Fruit fly (Drosophila melanogaster) whole organism, embryonic: ENCODE data around the gene Lsm12a.

Experiments
- Bdp1 ChIP-seq: fragments of 200-800 bp; sonication (Bioruptor generic); optimal IDR thresholded peaks from 3 replicates; lab custom pipeline; 2016; ENCODE audit warnings: missing biosample characterization, missing genetic modification characterization
- CG13775 ChIP-seq: fragments of 200-800 bp; sonication (Bioruptor generic); optimal IDR thresholded peaks from 3 replicates; lab custom pipeline; 2017; ENCODE audit warnings: missing biosample characterization, mild to moderate bottlenecking, missing genetic modification characterization
- CG15479 ChIP-seq: fragments of 200-800 bp; sonication (Bioruptor generic); optimal IDR thresholded peaks from 3 replicates; lab custom pipeline; 2019; ENCODE audit warnings: missing biosample characterization, mild to moderate bottlenecking, missing genetic modification characterization, moderate library complexity
- CG16813 ChIP-seq: fragments of 200-800 bp; sonication (Bioruptor generic); IDR thresholded peaks from 3 replicates; pipeline ENCODE4 v1.3.6; 2022; ENCODE audit warnings: missing biosample characterization, missing genetic modification characterization; ENCODE audit not compliant: partially characterized antibody
- CG2116 ChIP-seq: fragments of 200-800 bp; sonication (Bioruptor generic); optimal IDR thresholded peaks from 3 replicates; lab custom pipeline; 2018; ENCODE audit warnings: missing biosample characterization, mild to moderate bottlenecking, missing genetic modification characterization
- CG3163 ChIP-seq: fragments of 200-800 bp; sonication (Bioruptor generic); optimal IDR thresholded peaks from 3 replicates; lab custom pipeline; 2016; ENCODE audit warnings: missing biosample characterization, missing genetic modification characterization
- CG32767 ChIP-seq: fragments of 200-800 bp; sonication (Bioruptor generic); IDR thresholded peaks from 2 replicates; pipeline ENCODE4 v1.3.6; 2022; ENCODE audit warnings: missing biosample characterization, missing genetic modification characterization
- CG3995 ChIP-seq: fragments of 200-800 bp; sonication (Bioruptor generic); optimal IDR thresholded peaks from 3 replicates; lab custom pipeline; 2016; ENCODE audit warnings: missing biosample characterization, missing genetic modification characterization
- CG42726 ChIP-seq: fragments of 200-800 bp; sonication (Bioruptor generic); IDR thresholded peaks from 2 replicates; pipeline ENCODE4 v1.3.6; 2022; ENCODE audit warnings: missing biosample characterization, missing genetic modification characterization; ENCODE audit not compliant: partially characterized antibody
- CG4730 ChIP-seq: fragments of 200-800 bp; sonication (Bioruptor generic); IDR thresholded peaks from 2 replicates; pipeline ENCODE4 v1.3.6; 2022; ENCODE audit warnings: missing biosample characterization, missing genetic modification characterization
- CG5180 ChIP-seq: fragments of 200-800 bp; sonication (Bioruptor generic); optimal IDR thresholded peaks from 3 replicates; lab custom pipeline; 2017; ENCODE audit warnings: missing biosample characterization, missing genetic modification characterization, mild to moderate bottlenecking, moderate library complexity, missing genetic modification reagents
- CG6813 ChIP-seq: fragments of 200-800 bp; sonication (Bioruptor generic); optimal IDR thresholded peaks from 2 replicates; lab custom pipeline; 2017; ENCODE audit warnings: missing biosample characterization, missing genetic modification characterization, mild to moderate bottlenecking, moderate library complexity, missing genetic modification reagents
- CG7786 ChIP-seq: fragments of 200-800 bp; sonication (Bioruptor generic); optimal IDR thresholded peaks from 2 replicates; lab custom pipeline; 2016; ENCODE audit warnings: missing biosample characterization, missing genetic modification characterization
- CG8281 ChIP-seq: fragments of 200-800 bp; sonication (Bioruptor generic); optimal IDR thresholded peaks from 2 replicates; lab custom pipeline; 2018; ENCODE audit warnings: missing biosample characterization, mild to moderate bottlenecking, missing genetic modification characterization, moderate library complexity
- CkIIα-i1 ChIP-seq: fragments of 200-800 bp; sonication (Bioruptor generic); IDR thresholded peaks from 2 replicates; pipeline ENCODE4 v1.3.6; 2022; ENCODE audit warnings: missing biosample characterization, missing genetic modification characterization
- D19A ChIP-seq: fragments of 200-800 bp; optimal IDR thresholded peaks from 3 replicates; lab custom pipeline; 2019; ENCODE audit warnings: missing biosample characterization, mild to moderate bottlenecking, missing genetic modification characterization, moderate library complexity
- Dbx ChIP-seq: fragments of 200-800 bp; sonication (Bioruptor generic); IDR thresholded peaks from 3 replicates; pipeline ENCODE4 v1.3.6; 2022; ENCODE audit warnings: missing biosample characterization, missing genetic modification characterization
- Deaf1 ChIP-seq: fragments of 200-800 bp; optimal IDR thresholded peaks from 3 replicates; lab custom pipeline; 2019; ENCODE audit warnings: missing biosample characterization, mild to moderate bottlenecking, missing genetic modification characterization, moderate library complexity
- Dip2 ChIP-seq: fragments of 200-800 bp; sonication (Bioruptor generic); IDR thresholded peaks from 2 replicates; pipeline ENCODE4 v1.3.6; 2022; ENCODE audit warnings: missing biosample characterization, missing genetic modification characterization
- Dp ChIP-seq: fragments of 200-800 bp; sonication (Bioruptor generic); optimal IDR thresholded peaks from 2 replicates; lab custom pipeline; 2018; ENCODE audit warnings: missing biosample characterization, mild to moderate bottlenecking, missing genetic modification characterization, moderate library complexity
- Drgx ChIP-seq: fragments of 200-800 bp; sonication (Bioruptor generic); IDR thresholded peaks from 2 replicates; pipeline ENCODE4 v1.3.6; 2022; ENCODE audit warnings: missing biosample characterization, missing genetic modification characterization
- ERR ChIP-seq: fragments of 200-800 bp; sonication (Bioruptor generic); optimal IDR thresholded peaks from 2 replicates; lab custom pipeline; 2016; ENCODE audit warnings: missing biosample characterization, missing genetic modification characterization
- HLHmδ ChIP-seq: fragments of 200-800 bp; sonication (Bioruptor generic); optimal IDR thresholded peaks from 2 replicates; lab custom pipeline; 2018; ENCODE audit warnings: missing biosample characterization, mild to moderate bottlenecking, missing genetic modification characterization, moderate library complexity
- Hr3 ChIP-seq: fragments of 200-800 bp; sonication (Bioruptor generic); optimal IDR thresholded peaks from 3 replicates; lab custom pipeline; 2016; ENCODE audit warnings: missing biosample characterization, missing genetic modification characterization
- Kr ChIP-seq: fragments of 200-800 bp; sonication (Bioruptor generic); optimal IDR thresholded peaks from 2 replicates; lab custom pipeline; 2017; ENCODE audit warnings: missing biosample characterization, mild to moderate bottlenecking, missing genetic modification characterization
- Side ChIP-seq: fragments of 200-800 bp; sonication (Bioruptor generic); optimal IDR thresholded peaks from 2 replicates; lab custom pipeline; 2016; ENCODE audit warnings: missing biosample characterization, missing genetic modification characterization
- Sry-β ChIP-seq: fragments of 200-800 bp; sonication (Bioruptor generic); optimal IDR thresholded peaks from 2 replicates; lab custom pipeline; 2018; ENCODE audit warnings: missing biosample characterization, mild to moderate bottlenecking, missing genetic modification characterization, moderate library complexity
- Taf1 ChIP-seq: fragments of 200-800 bp; sonication (Bioruptor generic); IDR thresholded peaks from 2 replicates; pipeline ENCODE4 v1.3.6; 2022; ENCODE audit warnings: missing biosample characterization, missing genetic modification characterization
- Usf ChIP-seq: fragments of 200-800 bp; sonication (Bioruptor generic); optimal IDR thresholded peaks from 2 replicates; lab custom pipeline; 2017; ENCODE audit warnings: missing genotype, missing biosample characterization, missing genetic modification characterization
- Xrp1 ChIP-seq: fragments of 200-800 bp; sonication (Bioruptor generic); IDR thresholded peaks from 2 replicates; pipeline ENCODE4 v1.3.6; 2022; ENCODE audit warnings: missing biosample characterization, missing genetic modification characterization
- bbx ChIP-seq: fragments of 200-800 bp; sonication (Bioruptor generic); IDR thresholded peaks from 2 replicates; pipeline ENCODE4 v1.3.6; 2022; ENCODE audit warnings: missing biosample characterization, missing genetic modification characterization; ENCODE audit not compliant: partially characterized antibody
- cad ChIP-seq: fragments of >200 bp; optimal IDR thresholded peaks from 2 replicates; lab custom pipeline; 2017; ENCODE audit warnings: missing biosample characterization, missing genetic modification characterization
- eyg ChIP-seq: fragments of 200-800 bp; sonication (Bioruptor generic); optimal IDR thresholded peaks from 3 replicates; lab custom pipeline; 2016; ENCODE audit warnings: missing biosample characterization, missing genetic modification characterization
- fd64A ChIP-seq: fragments of 200-800 bp; sonication (Bioruptor generic); optimal IDR thresholded peaks from 3 replicates; lab custom pipeline; 2018; ENCODE audit warnings: missing biosample characterization, mild to moderate bottlenecking, missing genetic modification characterization
- gce ChIP-seq: fragments of 200-800 bp; sonication (Bioruptor generic); IDR thresholded peaks from 3 replicates; pipeline ENCODE4 v1.3.6; 2022; ENCODE audit warnings: missing biosample characterization, missing genetic modification characterization
- gro ChIP-seq: fragments of 200-800 bp; sonication (Bioruptor generic); optimal IDR thresholded peaks from 2 replicates; lab custom pipeline; 2016; ENCODE audit warnings: missing biosample characterization, missing genetic modification characterization
- gsb ChIP-seq: fragments of 200-800 bp; sonication (Bioruptor generic); IDR thresholded peaks from 2 replicates; pipeline ENCODE4 v1.3.6; 2022; ENCODE audit warnings: missing biosample characterization, missing genetic modification characterization
- jumu ChIP-seq: fragments of 200-800 bp; sonication (Bioruptor generic); optimal IDR thresholded peaks from 3 replicates; lab custom pipeline; 2016; ENCODE audit warnings: missing biosample characterization, missing genetic modification characterization
- kah ChIP-seq: fragments of 200-800 bp; sonication (Bioruptor generic); optimal IDR thresholded peaks from 2 replicates; lab custom pipeline; 2018; ENCODE audit warnings: missing biosample characterization, mild to moderate bottlenecking, missing genetic modification characterization
- kay ChIP-seq: fragments of 200-800 bp; sonication (Bioruptor generic); optimal IDR thresholded peaks from 2 replicates; lab custom pipeline; 2016; ENCODE audit warnings: missing biosample characterization, missing genetic modification characterization
- lov ChIP-seq, 2 experiments: fragments of 200-800 bp in 1 of 2; fragments of >200 bp in 1 of 2; sonication (Bioruptor generic) in 1 of 2; IDR thresholded peaks in 1 of 2; optimal IDR thresholded peaks in 1 of 2; 2 replicates in 1 of 2; 3 replicates in 1 of 2; pipeline versions ENCODE4 v1.3.6 to Lab custom; 2017 to 2022; ENCODE audit warnings: missing biosample characterization in 1 of 2, missing genetic modification characterization in 1 of 2
- luna ChIP-seq: fragments of 200-800 bp; sonication (Bioruptor generic); optimal IDR thresholded peaks from 2 replicates; lab custom pipeline; 2016; ENCODE audit warnings: missing biosample characterization, missing genetic modification characterization
- mld ChIP-seq: fragments of 200-800 bp; sonication (Bioruptor generic); IDR thresholded peaks from 3 replicates; pipeline ENCODE4 v1.3.6; 2022; ENCODE audit warnings: missing biosample characterization, missing genetic modification characterization; ENCODE audit not compliant: partially characterized antibody
- otp ChIP-seq: fragments of 200-800 bp; sonication (Bioruptor generic); IDR thresholded peaks from 3 replicates; pipeline ENCODE4, ENCODE4 v1.3.6; 2022; ENCODE audit warnings: missing biosample characterization, missing genetic modification characterization
- sna ChIP-seq: fragments of 200-800 bp; sonication (Bioruptor generic); IDR thresholded peaks from 2 replicates; pipeline ENCODE4 v1.3.6; 2022; ENCODE audit warnings: missing biosample characterization, missing genetic modification characterization; ENCODE audit not compliant: partially characterized antibody
- ssp ChIP-seq: fragments of 200-800 bp; sonication (Bioruptor generic); IDR thresholded peaks from 2 replicates; pipeline ENCODE4 v1.3.6; 2022; ENCODE audit warnings: missing biosample characterization, missing genetic modification characterization
- wor ChIP-seq: fragments of 200-800 bp; sonication (Bioruptor generic); IDR thresholded peaks from 2 replicates; pipeline ENCODE4 v1.3.6; 2022; ENCODE audit warnings: missing biosample characterization, missing genetic modification characterization
- z ChIP-seq: fragments of 200-800 bp; sonication (Bioruptor generic); IDR thresholded peaks from 3 replicates; pipeline ENCODE4 v1.3.6; 2022; ENCODE audit warnings: missing biosample characterization, missing genetic modification characterization
- zfh2 ChIP-seq: fragments of 200-800 bp; sonication (Bioruptor generic); optimal IDR thresholded peaks from 2 replicates; lab custom pipeline; 2016; ENCODE audit warnings: missing biosample characterization, missing genetic modification characterization

The Lsm12a gene

DNA sequence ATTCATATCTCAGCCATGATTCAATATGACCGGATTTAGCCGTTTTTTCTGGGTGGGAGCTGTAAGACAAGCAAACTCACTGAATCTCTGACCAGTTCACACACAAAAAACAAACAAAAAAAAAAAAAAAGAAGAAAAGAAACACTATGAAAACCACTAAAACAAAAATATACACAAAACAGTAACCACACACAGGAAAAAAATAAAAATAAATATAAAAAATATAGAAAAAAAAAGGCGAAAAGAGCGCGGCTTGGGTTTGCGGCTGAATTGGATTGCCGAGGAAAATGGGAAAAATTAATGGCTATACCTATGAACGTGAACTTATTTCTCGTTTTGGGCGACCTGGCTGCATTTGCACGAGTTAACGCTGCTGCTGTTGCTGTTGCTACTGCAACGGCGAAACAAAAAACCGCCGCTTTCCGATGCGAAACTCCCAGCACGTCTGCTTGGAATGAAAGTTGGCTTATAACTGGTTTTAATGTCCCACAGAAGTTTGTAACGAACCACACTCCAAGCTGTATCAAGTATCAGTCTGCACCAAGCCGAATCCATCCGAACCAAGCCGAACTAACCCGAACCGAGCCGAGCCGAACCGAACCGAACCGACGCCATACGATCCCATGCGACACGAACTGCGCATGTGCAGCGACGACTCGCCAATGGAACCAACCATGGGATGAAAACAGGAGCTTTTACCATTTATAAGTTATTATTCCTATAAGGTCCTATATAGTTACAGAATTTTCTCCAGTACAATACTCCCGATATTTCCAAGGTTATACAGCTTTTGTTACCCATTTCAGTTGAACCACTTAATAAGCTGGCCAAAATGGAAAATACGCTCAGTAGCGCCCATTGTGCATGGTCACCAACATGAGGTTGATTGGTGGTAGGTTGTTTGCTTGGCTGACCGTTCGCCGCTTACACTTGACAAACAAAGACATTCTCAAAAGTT, 14.7 kb upstream of the Lsm12a start, which contains the start of gene fw (continued):
- TF ChIP-seq CG42726 (GFP tag; lab: Robert Waterston, UW) (no peak), gsb (GFP tag; lab: Robert Waterston, UW) (no peak), CG3163 (GFP tag; lab: Kevin White, UChicago) (peak; percentile 5), Taf1 (GFP tag; lab: Robert Waterston, UW) (no peak), wor (GFP tag; lab: Robert Waterston, UW) (0 out of 2 replicates have a peak, but pooled peaks have one; percentile 18), CG4730 (no peak), sna (GFP tag; lab: Robert Waterston, UW) (no peak), jumu (GFP tag; lab: Kevin White, UChicago) (no peak), gce (GFP tag; lab: Robert Waterston, UW) (no peak), CG16813 (GFP tag; lab: Robert Waterston, UW) (no peak), CkIIα-i1 (GFP tag; lab: Robert Waterston, UW) (no peak), D19A (tag; lab: Kevin White, UChicago) (peak; percentile 2), Xrp1 (GFP tag; lab: Robert Waterston, UW) (peak; percentile 56; the same call in 1 of the 2 replicates), HLHmδ (GFP tag; lab: Kevin White, UChicago) (no peak), CG7786 (GFP tag; lab: Kevin White, UChicago) (peak; percentile 16), Deaf1 (tag; lab: Kevin White, UChicago) (peak; percentile 99), Usf (GFP tag; lab: Kevin White, UChicago) (no peak), Sry-β (GFP tag; lab: Kevin White, UChicago) (no peak), luna (GFP tag; lab: Kevin White, UChicago) (no peak), lov (optimal IDR thresholded peaks at IDR 0.05; lab: Kevin White, UChicago) (no peak), lov (GFP tag; IDR thresholded peaks at IDR 0.05; lab: Robert Waterston, UW) (no peak), kah (GFP tag; lab: Kevin White, UChicago) (no peak), Drgx (GFP tag; lab: Robert Waterston, UW) (peak; percentile 83), CG5180 (GFP tag; lab: Kevin White, UChicago) (peak; percentile 73), CG6813 (no peak), z (GFP tag; lab: Robert Waterston, UW) (no peak), fd64A (GFP tag; lab: Kevin White, UChicago) (no peak), ERR (GFP tag; lab: Kevin White, UChicago) (no peak), Bdp1 (GFP tag; lab: Kevin White, UChicago) (no peak), cad (GFP tag; lab: Kevin White, UChicago) (no peak), Hr3 (GFP tag; lab: Kevin White, UChicago) (peak; percentile 7), Dip2 (no peak), CG13775 (GFP tag; lab: Kevin White, UChicago) (no peak), CG2116 (GFP tag; lab: Kevin White, UChicago) (no peak), CG3995 (GFP tag; lab: Kevin White, UChicago) (no peak), eyg (GFP tag; lab: Kevin White, UChicago) (no peak), kay (no peak), Side (GFP tag; lab: Kevin White, UChicago) (no peak), CG8281 (tag; lab: Kevin White, UChicago) (no peak), zfh2 (GFP tag; lab: Kevin White, UChicago) (peak; percentile 19), Dp (no peak), Dbx (no peak), ssp (no peak), CG32767 (GFP tag; lab: Robert Waterston, UW) (no peak), gro (GFP tag; lab: Kevin White, UChicago) (no peak), mld (GFP tag; lab: Robert Waterston, UW) (no peak), otp (GFP tag; lab: Robert Waterston, UW) (0 out of 3 replicates have a peak, but pooled peaks have one; percentile 13), Kr (GFP tag; lab: Kevin White, UChicago) (no peak), CG15479 (GFP tag; lab: Kevin White, UChicago) (no peak), bbx (GFP tag; lab: Robert Waterston, UW) (0 out of 2 replicates have a peak, but pooled peaks have one; percentile 21)
